Worm (Caenorhabditis elegans) whole organism, late embryonic: Measurements from ENCODE around the gene F08F1.9.
A peak's percentile ranks its signal among the peaks of the same experiment; 100 is the strongest.

Experiments
- C38D4.7 ChIP-seq: fragments of 200-800 bp; sonication (Bioruptor generic); optimal IDR thresholded peaks from 2 replicates; lab custom pipeline; 2018; ENCODE audit warnings: mild to moderate bottlenecking, missing genetic modification characterization, moderate library complexity, missing compliant biosample characterization
- F13H6.1 ChIP-seq: sonication (generic microtip); optimal IDR thresholded peaks from 2 replicates; lab custom pipeline; 2016; ENCODE audit warnings: missing genetic modification characterization, missing compliant biosample characterization
- K02D7.2 ChIP-seq: sonication (generic microtip); optimal IDR thresholded peaks from 2 replicates; lab custom pipeline; 2017; ENCODE audit warnings: mild to moderate bottlenecking, missing genetic modification characterization, missing compliant biosample characterization
- T23F11.4 ChIP-seq: fragments of 200-800 bp; sonication (Bioruptor generic); optimal IDR thresholded peaks from 2 replicates; lab custom pipeline; 2018; ENCODE audit warnings: mild to moderate bottlenecking, missing genetic modification characterization, missing compliant biosample characterization
- Y22D7AL.16 ChIP-seq: sonication (generic microtip); optimal IDR thresholded peaks from 2 replicates; lab custom pipeline; 2016; ENCODE audit warnings: missing genetic modification characterization, missing compliant biosample characterization
- ahr-1 ChIP-seq: sonication (generic microtip); optimal IDR thresholded peaks from 2 replicates; lab custom pipeline; 2016; ENCODE audit warnings: missing genetic modification characterization, missing compliant biosample characterization
- ama-1 ChIP-seq: fragments of 150-350 bp; optimal IDR thresholded peaks from 2 replicates; lab custom pipeline; 2014
- ceh-14 ChIP-seq: sonication (generic microtip); optimal IDR thresholded peaks from 2 replicates; lab custom pipeline; 2016; ENCODE audit warnings: missing genotype, missing genetic modification characterization, missing compliant biosample characterization
- ceh-18 ChIP-seq: sonication (generic microtip); optimal IDR thresholded peaks from 2 replicates; lab custom pipeline; 2016; ENCODE audit warnings: missing genetic modification characterization, missing compliant biosample characterization
- ceh-19 ChIP-seq: fragments of 200-800 bp; sonication (Bioruptor generic); optimal IDR thresholded peaks from 2 replicates; lab custom pipeline; 2018; ENCODE audit warnings: mild to moderate bottlenecking, missing genetic modification characterization, missing compliant biosample characterization
- ceh-31 ChIP-seq: sonication (generic microtip); optimal IDR thresholded peaks from 2 replicates; lab custom pipeline; 2016; ENCODE audit warnings: missing genetic modification characterization, missing compliant biosample characterization
- ceh-45 ChIP-seq: fragments of 200-800 bp; sonication (Bioruptor generic); IDR thresholded peaks from 2 replicates; pipeline ENCODE4 v1.3.6; 2022; ENCODE audit warnings: missing genetic modification reagents, missing genetic modification characterization, missing compliant biosample characterization
- ceh-6 ChIP-seq: fragments of 200-800 bp; sonication (Bioruptor generic); optimal IDR thresholded peaks from 2 replicates; lab custom pipeline; 2018; ENCODE audit warnings: mild to moderate bottlenecking, missing genetic modification characterization, missing compliant biosample characterization
- ceh-9 ChIP-seq: sonication (generic microtip); optimal IDR thresholded peaks from 2 replicates; lab custom pipeline; 2016; ENCODE audit warnings: mild to moderate bottlenecking, missing genetic modification characterization, inconsistent platforms, missing compliant biosample characterization
- dve-1 ChIP-seq: sonication (generic microtip); optimal IDR thresholded peaks from 2 replicates; lab custom pipeline; 2017; ENCODE audit warnings: antibody characterized with exemption, mild to moderate bottlenecking, missing genetic modification characterization, missing compliant biosample characterization
- elt-4 ChIP-seq: sonication (generic microtip); optimal IDR thresholded peaks from 2 replicates; lab custom pipeline; 2016; ENCODE audit warnings: missing genetic modification characterization, missing compliant biosample characterization
- ets-4 ChIP-seq: sonication (generic microtip); optimal IDR thresholded peaks from 2 replicates; lab custom pipeline; 2016; ENCODE audit warnings: missing genetic modification characterization, missing compliant biosample characterization
- eyg-1 ChIP-seq: sonication (generic microtip); optimal IDR thresholded peaks from 2 replicates; lab custom pipeline; 2016; ENCODE audit warnings: missing genotype, missing genetic modification characterization, missing compliant biosample characterization
- fax-1 ChIP-seq: sonication (generic microtip); optimal IDR thresholded peaks from 2 replicates; lab custom pipeline; 2016; ENCODE audit warnings: missing genotype, missing genetic modification characterization, missing compliant biosample characterization
- fkh-10 ChIP-seq: fragments of 150-350 bp; optimal IDR thresholded peaks from 2 replicates; lab custom pipeline; 2014; ENCODE audit warnings: missing biosample characterization, missing genetic modification reagents, missing genetic modification characterization
- fkh-6 ChIP-seq: sonication (generic microtip); optimal IDR thresholded peaks from 2 replicates; lab custom pipeline; 2016; ENCODE audit warnings: missing genetic modification characterization, missing compliant biosample characterization
- gmeb-2 ChIP-seq: sonication (generic microtip); optimal IDR thresholded peaks from 2 replicates; lab custom pipeline; 2016; ENCODE audit warnings: missing genetic modification characterization, inconsistent platforms, missing compliant biosample characterization
- hlh-13 ChIP-seq: fragments of 200-800 bp; sonication (Bioruptor generic); optimal IDR thresholded peaks from 2 replicates; lab custom pipeline; 2018; ENCODE audit warnings: mild to moderate bottlenecking, missing genetic modification characterization, missing compliant biosample characterization
- hlh-15 ChIP-seq: sonication (generic microtip); optimal IDR thresholded peaks from 2 replicates; lab custom pipeline; 2016; ENCODE audit warnings: missing genetic modification characterization, missing compliant biosample characterization
- lin-11 ChIP-seq: fragments of 200-800 bp; sonication (Bioruptor generic); optimal IDR thresholded peaks from 2 replicates; lab custom pipeline; 2018; ENCODE audit warnings: mild to moderate bottlenecking, missing genetic modification characterization, missing compliant biosample characterization
- madf-2 ChIP-seq: sonication (generic microtip); optimal IDR thresholded peaks from 2 replicates; lab custom pipeline; 2017; ENCODE audit warnings: missing genetic modification characterization, missing compliant biosample characterization
- mec-3 ChIP-seq: sonication (generic microtip); optimal IDR thresholded peaks from 2 replicates; lab custom pipeline; 2016; ENCODE audit warnings: borderline replicate concordance, missing genetic modification characterization, missing compliant biosample characterization
- nfya-1 ChIP-seq: sonication (generic microtip); optimal IDR thresholded peaks from 2 replicates; lab custom pipeline; 2017; ENCODE audit warnings: missing genetic modification characterization, mild to moderate bottlenecking, missing compliant biosample characterization, antibody characterized with exemption, moderate library complexity
- nhr-232 ChIP-seq: sonication (generic microtip); optimal IDR thresholded peaks from 2 replicates; lab custom pipeline; 2016; ENCODE audit warnings: missing genetic modification characterization, missing compliant biosample characterization
- npax-4 ChIP-seq: sonication (generic microtip); optimal IDR thresholded peaks from 2 replicates; lab custom pipeline; 2016; ENCODE audit warnings: missing genetic modification characterization, missing compliant biosample characterization
- odd-2 ChIP-seq: sonication (generic microtip); optimal IDR thresholded peaks from 2 replicates; lab custom pipeline; 2017; ENCODE audit warnings: antibody characterized with exemption, mild to moderate bottlenecking, missing genetic modification characterization, missing compliant biosample characterization
- pag-3 ChIP-seq: sonication (generic microtip); optimal IDR thresholded peaks from 2 replicates; lab custom pipeline; 2016; ENCODE audit warnings: missing compliant biosample characterization, missing genetic modification characterization, borderline replicate concordance
- pat-9 ChIP-seq: fragments of 200-800 bp; sonication (Bioruptor generic); optimal IDR thresholded peaks from 2 replicates; lab custom pipeline; 2018; ENCODE audit warnings: mild to moderate bottlenecking, missing genetic modification characterization, moderate library complexity, missing compliant biosample characterization
- pha-2 ChIP-seq: sonication (generic microtip); optimal IDR thresholded peaks from 2 replicates; lab custom pipeline; 2017; ENCODE audit warnings: mild to moderate bottlenecking, missing genetic modification characterization, missing compliant biosample characterization
- pqm-1 ChIP-seq: sonication (generic microtip); optimal IDR thresholded peaks from 2 replicates; lab custom pipeline; 2016; ENCODE audit warnings: missing genetic modification characterization, missing compliant biosample characterization
- sox-2 ChIP-seq: fragments of 200-800 bp; sonication (Bioruptor generic); IDR thresholded peaks from 2 replicates; pipeline ENCODE4 v1.3.6; 2022; ENCODE audit warnings: missing genetic modification reagents, missing genetic modification characterization, missing compliant biosample characterization
- sox-4 ChIP-seq: sonication (generic microtip); optimal IDR thresholded peaks from 2 replicates; lab custom pipeline; 2017; ENCODE audit warnings: mild to moderate bottlenecking, missing genetic modification characterization, inconsistent platforms, missing compliant biosample characterization
- syd-9 ChIP-seq: sonication (generic microtip); optimal IDR thresholded peaks from 2 replicates; lab custom pipeline; 2016; ENCODE audit warnings: mild to moderate bottlenecking, missing genetic modification characterization, moderate library complexity, missing compliant biosample characterization
- tbx-2 ChIP-seq: sonication (generic microtip); optimal IDR thresholded peaks from 2 replicates; lab custom pipeline; 2016; ENCODE audit warnings: missing genetic modification characterization, missing compliant biosample characterization
- ttx-3 ChIP-seq: sonication (generic microtip); optimal IDR thresholded peaks from 2 replicates; lab custom pipeline; 2016; ENCODE audit warnings: missing genetic modification reagents, missing genetic modification characterization, missing compliant biosample characterization
- unc-3 ChIP-seq, 2 experiments: fragments of 200-800 bp in 1 of 2; sonication (Bioruptor generic) in 1 of 2; sonication (generic microtip) in 1 of 2; conservative IDR thresholded peaks in 1 of 2; optimal IDR thresholded peaks in 1 of 2; 2 replicates each; pipeline versions ENCODE4 v1.3.6 to Lab custom; 2016 to 2022; ENCODE audit warnings: missing compliant biosample characterization in 2 of 2, missing genetic modification characterization in 2 of 2, missing genetic modification reagents in 1 of 2
- unc-42 ChIP-seq: sonication (generic microtip); optimal IDR thresholded peaks from 2 replicates; lab custom pipeline; 2016; ENCODE audit warnings: missing genotype, missing genetic modification characterization, missing compliant biosample characterization
- unc-55 ChIP-seq: sonication (generic microtip); optimal IDR thresholded peaks from 2 replicates; lab custom pipeline; 2017; ENCODE audit warnings: missing biosample characterization, missing genetic modification reagents, missing genetic modification characterization
- zip-5 ChIP-seq: sonication (generic microtip); optimal IDR thresholded peaks from 2 replicates; lab custom pipeline; 2016; ENCODE audit warnings: missing genetic modification characterization, missing compliant biosample characterization
- ztf-16 ChIP-seq: sonication (generic microtip); optimal IDR thresholded peaks from 2 replicates; lab custom pipeline; 2017; ENCODE audit warnings: missing genetic modification characterization, missing compliant biosample characterization

Gene F08F1.9

ce11 chrX:8381651-8382050 lies 29.0 kb downstream of the F08F1.9 start:
- TF ChIP-seq gmeb-2 (tag; lab: Kevin White, UChicago) (no peak), ceh-14 (tag; lab: Kevin White, UChicago) (no peak), ceh-6 (GFP tag; lab: Kevin White, UChicago) (no peak), tbx-2 (tag; lab: Kevin White, UChicago) (no peak), npax-4 (no peak), ceh-31 (no peak), pag-3 (tag; lab: Kevin White, UChicago) (no peak), ama-1 (lab: Kevin White, UChicago) (no peak), lin-11 (tag; lab: Kevin White, UChicago) (no peak), F13H6.1 (no peak), syd-9 (tag; lab: Kevin White, UChicago) (no peak)

- TF ChIP-seq K02D7.2 (tag; lab: Kevin White, UChicago) (no peak), ceh-6 (GFP tag; lab: Kevin White, UChicago) (no peak), F13H6.1 (no peak), nfya-1 (tag; lab: Kevin White, UChicago) (peak; percentile 58), Y22D7AL.16 (tag; lab: Kevin White, UChicago) (no peak), sox-4 (no peak), unc-42 (tag; lab: Kevin White, UChicago) (peak; percentile 73), C38D4.7 (GFP tag; lab: Kevin White, UChicago) (no peak), ceh-45 (GFP tag; lab: Robert Waterston, UW) (no peak), sox-2 (GFP tag; lab: Robert Waterston, UW) (no peak), nhr-232 (tag; lab: Kevin White, UChicago) (no peak), pha-2 (no peak), hlh-15 (tag; lab: Kevin White, UChicago) (no peak), ceh-14 (tag; lab: Kevin White, UChicago) (no peak), ztf-16 (tag; lab: Kevin White, UChicago) (no peak), fkh-6 (tag; lab: Kevin White, UChicago) (no peak), eyg-1 (tag; lab: Kevin White, UChicago) (no peak), unc-55 (GFP tag; lab: Kevin White, UChicago) (no peak), ceh-31 (peak; percentile 66), ceh-19 (no peak), dve-1 (tag; lab: Kevin White, UChicago) (no peak), ttx-3 (tag; lab: Kevin White, UChicago) (no peak), ceh-18 (tag; lab: Kevin White, UChicago) (peak; percentile 41), ahr-1 (tag; lab: Kevin White, UChicago) (no peak), ets-4 (tag; lab: Kevin White, UChicago) (no peak), hlh-13 (GFP tag; lab: Kevin White, UChicago) (no peak), T23F11.4 (GFP tag; lab: Kevin White, UChicago) (no peak), madf-2 (tag; lab: Kevin White, UChicago) (no peak), elt-4 (tag; lab: Kevin White, UChicago) (no peak), fax-1 (tag; lab: Kevin White, UChicago) (no peak), pag-3 (tag; lab: Kevin White, UChicago) (no peak), ceh-9 (no peak), npax-4 (no peak), tbx-2 (tag; lab: Kevin White, UChicago) (peak; percentile 37), fkh-10 (no peak)
Measured at ce11 chrX:8378312-8378711, 32.3 kb downstream of the F08F1.9 start, which contains the start of gene tbc-18. Gene tbc-18, plus strand, starts transcription at chrX:8378557.

ce11 chrX:8371906-8372305 lies 38.7 kb downstream of the F08F1.9 start, which contains the start of gene nep-15:
Gene nep-15, plus strand, starts transcription at chrX:8372206.
- TF ChIP-seq Y22D7AL.16 (tag; lab: Kevin White, UChicago): no peak
- TF ChIP-seq unc-3 (GFP tag; conservative IDR thresholded peaks at IDR 0.05; lab: Robert Waterston, UW): no peak
- no peak for TF ChIP-seq unc-3 (tag; optimal IDR thresholded peaks at IDR 0.05; lab: Kevin White, UChicago)
- TF ChIP-seq mec-3 (tag; lab: Kevin White, UChicago): no peak
- TF ChIP-seq pat-9 (tag; lab: Kevin White, UChicago): no peak
- TF ChIP-seq madf-2 (tag; lab: Kevin White, UChicago): no peak
- TF ChIP-seq pqm-1 (tag; lab: Kevin White, UChicago): no peak
- no peak for TF ChIP-seq odd-2 (tag; lab: Kevin White, UChicago)
- no peak for TF ChIP-seq zip-5
- no peak for TF ChIP-seq pag-3 (tag; lab: Kevin White, UChicago)
- no peak for TF ChIP-seq lin-11 (tag; lab: Kevin White, UChicago)
